Fruit fly (Drosophila melanogaster) whole organism, adult: ENCODE measurements around the gene Pkc98E.

Experiments used
- CG11617 ChIP-seq: fragments of 200-800 bp; sonication (Bioruptor generic); optimal IDR thresholded peaks from 2 replicates; lab custom pipeline; 2017; ENCODE audit warnings: mild to moderate bottlenecking, missing biosample characterization, missing genetic modification reagents, missing genetic modification characterization
- CG5204 ChIP-seq: fragments of 200-800 bp; sonication (Bioruptor generic); optimal IDR thresholded peaks from 2 replicates; lab custom pipeline; 2016; ENCODE audit warnings: missing biosample characterization, missing genetic modification characterization
- Clk ChIP-seq: fragments of 200-800 bp; sonication (Bioruptor generic); optimal IDR thresholded peaks from 2 replicates; lab custom pipeline; 2017; ENCODE audit warnings: missing biosample characterization, missing genetic modification characterization
- Hr96 ChIP-seq: fragments of 200-800 bp; sonication (Bioruptor generic); optimal IDR thresholded peaks from 2 replicates; lab custom pipeline; 2016; ENCODE audit warnings: missing biosample characterization, missing genetic modification characterization
- bab1 ChIP-seq: fragments of 200-800 bp; sonication (Bioruptor generic); optimal IDR thresholded peaks from 3 replicates; lab custom pipeline; 2019; ENCODE audit warnings: missing biosample characterization, mild to moderate bottlenecking, missing genetic modification characterization, moderate library complexity
- cic ChIP-seq: fragments of 200-800 bp; sonication (Bioruptor generic); optimal IDR thresholded peaks from 2 replicates; lab custom pipeline; 2017; ENCODE audit warnings: missing biosample characterization, mild to moderate bottlenecking, missing genetic modification characterization, moderate library complexity
- cnc ChIP-seq, 2 experiments: fragments of >200 bp; optimal IDR thresholded peaks; 2 replicates each; lab custom pipeline; 2017
- pad ChIP-seq: fragments of 200-800 bp; sonication (Bioruptor generic); optimal IDR thresholded peaks from 3 replicates; lab custom pipeline; 2017; ENCODE audit warnings: missing biosample characterization, missing genetic modification characterization, mild to moderate bottlenecking, moderate library complexity, missing genetic modification reagents
- tj ChIP-seq: fragments of 200-800 bp; sonication (Bioruptor generic); optimal IDR thresholded peaks from 3 replicates; lab custom pipeline; 2017; ENCODE audit warnings: missing biosample characterization, mild to moderate bottlenecking, missing genetic modification characterization, moderate library complexity
- toe ChIP-seq: fragments of 200-800 bp; sonication (Bioruptor generic); optimal IDR thresholded peaks from 2 replicates; lab custom pipeline; 2016; ENCODE audit warnings: missing biosample characterization, missing genetic modification characterization

- no peak for TF ChIP-seq cic (GFP tag; lab: Kevin White, UChicago)
- TF ChIP-seq cnc (optimal IDR thresholded peaks at IDR 0.05; lab: Kevin White, UChicago): no peak
- TF ChIP-seq CG11617 (GFP tag; lab: Kevin White, UChicago): no peak
- no peak for TF ChIP-seq bab1 (GFP tag; lab: Kevin White, UChicago)
- TF ChIP-seq CG5204 (GFP tag; lab: Kevin White, UChicago): no peak
- no peak for TF ChIP-seq toe (GFP tag; lab: Kevin White, UChicago)
- no peak for TF ChIP-seq Hr96 (GFP tag; lab: Kevin White, UChicago)
- no peak for TF ChIP-seq Clk (GFP tag; lab: Kevin White, UChicago)
- no peak for TF ChIP-seq tj (GFP tag; lab: Kevin White, UChicago)
- TF ChIP-seq pad (GFP tag; lab: Kevin White, UChicago): no peak
Observed at dm6 chr3R:29075631-29076398, 36.9 kb downstream of the Pkc98E start.
